Fruit fly (Drosophila melanogaster) S2 (cell line): ENCODE data around the gene Cpsf6.

Source experiments
- CG8478 ChIP-seq: fragments of >200 bp; optimal IDR thresholded peaks from 2 replicates; lab custom pipeline; 2018
- CTCF ChIP-seq, 2 experiments: fragments of >200 bp; optimal IDR thresholded peaks; 2 replicates each; lab custom pipeline; 2018

Gene Cpsf6

dm6 chr3L:8333574-8333973 is 18.3 kb upstream of the Cpsf6 start:
- no peak for TF ChIP-seq CG8478

- TF ChIP-seq CTCF (optimal IDR thresholded peaks at IDR 0.05; lab: Kevin White, UChicago) (no peak), CG8478 (no peak)
These were observed 16.1 kb upstream of the Cpsf6 start for dm6 chr3L:8331414-8331813.

dm6 chr3L:8329005-8329404 is 13.7 kb upstream of the Cpsf6 start:
- TF ChIP-seq CTCF (optimal IDR thresholded peaks at IDR 0.05; lab: Kevin White, UChicago) (no peak), CG8478 (no peak)

dm6 chr3L:8328283-8328682 is 13.0 kb upstream of the Cpsf6 start, which contains the start of gene CG34462:
TSS of gene CG34462 (plus strand) at chr3L:8328583.
- TF ChIP-seq CG8478: no peak
- no peak for TF ChIP-seq CTCF (optimal IDR thresholded peaks at IDR 0.05; lab: Kevin White, UChicago)

DNA sequence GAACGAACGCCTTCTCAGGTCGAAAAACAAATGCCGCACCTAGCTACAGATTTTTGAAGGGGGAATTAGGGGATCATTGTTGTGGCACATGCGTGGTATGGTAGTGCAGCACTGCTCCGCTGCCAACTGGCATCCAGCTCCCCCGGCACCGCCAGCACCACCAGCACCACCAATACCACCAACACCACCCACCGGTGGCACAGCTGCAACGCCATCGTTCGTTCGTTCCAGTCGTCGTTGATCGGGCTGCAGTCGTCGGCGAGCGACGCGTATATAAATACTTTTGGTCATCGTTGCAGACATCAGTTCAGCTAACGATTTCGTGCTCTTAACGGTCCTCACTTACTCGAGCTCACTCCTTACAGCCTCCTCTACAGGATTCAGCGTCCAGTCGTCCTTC is 10.3 kb upstream of the Cpsf6 start, which contains the start of gene CG34461:
CG34461 (plus strand) TSS at position 301 of the 400 bp plus-strand sequence.
- TF ChIP-seq CG8478 (no peak), CTCF (optimal IDR thresholded peaks at IDR 0.05; lab: Kevin White, UChicago) (no peak)

DNA sequence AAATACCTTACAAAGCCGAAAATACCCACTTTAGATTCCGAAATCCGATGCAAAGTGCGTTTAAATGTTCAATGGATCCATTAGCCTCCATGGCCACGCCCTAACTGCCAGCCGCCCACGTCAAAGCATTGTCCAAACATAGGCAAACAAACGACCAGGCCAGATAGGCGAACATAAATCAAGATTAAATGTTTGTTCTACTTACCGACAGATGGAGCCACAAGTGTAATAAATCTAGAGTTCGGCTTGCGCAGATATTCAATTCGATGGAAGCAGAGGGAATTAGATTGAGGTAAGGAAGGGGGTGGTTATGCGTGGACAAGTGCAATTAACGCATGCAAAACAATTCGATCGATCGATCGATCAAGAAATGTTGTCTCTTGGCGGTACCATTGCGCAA is 8.5 kb upstream of the Cpsf6 start:
- TF ChIP-seq CG8478: no peak
- peak; percentile 69 to 78 for TF ChIP-seq CTCF (optimal IDR thresholded peaks at IDR 0.05; lab: Kevin White, UChicago)

- TF ChIP-seq CG8478 (no peak), CTCF (optimal IDR thresholded peaks at IDR 0.05; lab: Kevin White, UChicago) (no peak)
These were observed 5.0 kb upstream of the Cpsf6 start, which contains the start of gene CG13670 for dm6 chr3L:8320105-8320813. TSS of gene CG13670 (plus strand) at chr3L:8320763.

DNA sequence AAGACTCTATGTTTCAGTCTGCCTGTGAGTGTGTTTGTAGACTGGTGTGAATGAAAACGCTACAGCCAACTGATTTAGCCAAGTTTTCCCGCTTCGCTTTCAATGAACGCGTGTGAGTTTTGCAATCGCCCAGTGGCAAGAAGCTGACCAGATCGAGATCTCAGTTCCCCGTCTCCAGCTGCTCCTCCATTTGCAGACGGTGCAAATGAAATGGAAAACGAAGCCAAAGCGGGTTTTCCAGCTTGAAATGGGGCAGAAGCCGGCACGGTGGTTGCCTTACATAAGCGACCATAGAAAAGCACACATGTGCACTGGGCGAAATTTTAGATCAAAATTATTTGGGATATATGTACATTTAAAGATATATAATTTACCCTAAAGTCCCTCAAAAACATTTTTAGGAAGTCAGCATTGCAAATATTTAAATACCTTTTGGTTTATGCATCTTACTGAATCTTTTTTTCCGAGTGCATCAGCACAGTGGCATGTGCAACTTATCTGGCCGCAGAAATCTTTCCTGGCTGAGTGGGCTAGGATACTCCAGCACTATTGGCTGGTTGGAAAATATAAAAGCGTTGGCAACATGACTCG is 3.7 kb upstream of the Cpsf6 start, which contains the start of gene CG43059:
CG43059 (minus strand) TSS at position 51 of the 591 bp plus-strand sequence.
- TF ChIP-seq CG8478 (no peak), CTCF (optimal IDR thresholded peaks at IDR 0.05; lab: Kevin White, UChicago) (no peak)

DNA sequence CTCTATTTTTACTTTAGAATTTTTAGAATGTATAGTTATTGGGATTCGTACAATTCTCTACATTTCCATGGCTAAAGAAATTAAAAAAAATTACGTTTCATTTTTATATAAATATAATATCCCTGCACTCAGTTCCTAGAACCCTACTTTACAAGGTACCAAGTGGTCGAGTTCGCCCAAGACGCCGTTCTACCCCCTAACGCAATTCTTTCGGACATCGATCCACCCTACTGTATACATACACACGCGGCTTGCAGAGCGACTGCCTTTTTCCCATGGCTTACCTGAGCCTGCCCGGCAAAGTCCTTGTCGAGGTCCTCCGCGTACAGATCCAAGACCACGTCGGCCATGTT is 538 bp downstream of the Cpsf6 start:
- no peak for TF ChIP-seq CTCF (optimal IDR thresholded peaks at IDR 0.05; lab: Kevin White, UChicago)
- no peak for TF ChIP-seq CG8478

DNA sequence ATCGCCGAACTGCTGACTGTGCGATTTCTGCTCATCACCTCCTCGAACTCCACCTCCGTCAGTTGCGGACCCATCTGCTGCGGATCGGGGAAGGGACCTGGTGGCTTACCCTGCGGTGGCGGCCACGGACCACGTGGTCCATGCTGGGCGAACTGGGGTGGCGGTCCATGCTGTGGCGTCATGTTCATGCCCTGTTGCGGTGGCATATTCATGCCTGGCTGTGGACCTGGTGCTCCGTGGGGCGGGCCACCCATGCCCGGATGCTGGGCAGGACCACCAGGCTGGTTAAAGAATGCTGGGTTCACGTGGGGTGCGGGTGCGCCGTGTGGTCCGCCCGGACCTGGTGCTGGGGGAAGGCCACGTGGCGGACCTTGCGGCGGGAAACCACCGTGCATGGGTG is 3.0 kb downstream of the Cpsf6 start:
- TF ChIP-seq CG8478 (no peak), CTCF (optimal IDR thresholded peaks at IDR 0.05; lab: Kevin White, UChicago) (no peak)

DNA sequence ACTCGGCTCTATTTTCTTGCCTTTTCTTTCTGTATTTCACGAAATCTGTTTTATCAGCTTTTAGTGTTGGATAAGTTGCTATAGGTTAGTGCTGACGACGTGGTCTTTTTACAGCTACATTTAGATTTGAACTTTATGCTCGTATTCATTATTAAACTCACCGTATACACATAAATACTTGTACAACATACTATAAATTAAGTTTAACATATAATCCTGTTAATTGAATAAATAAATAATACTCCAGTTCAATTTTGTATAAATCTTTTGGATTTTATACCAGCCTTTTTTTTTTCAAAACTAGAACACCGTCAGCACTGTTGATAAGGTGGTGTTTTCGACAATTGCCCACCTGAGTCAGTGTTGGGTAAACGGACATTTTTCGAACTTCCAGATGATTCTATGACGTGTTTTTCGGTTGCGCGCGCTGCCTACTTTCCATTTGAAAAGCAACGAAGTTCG is 6.4 kb downstream of the Cpsf6 start, which contains the start of gene BI-1:
BI-1 (minus strand) TSS at position 51 of the 462 bp plus-strand sequence.
- TF ChIP-seq CG8478: no peak
- TF ChIP-seq CTCF (optimal IDR thresholded peaks at IDR 0.05; lab: Kevin White, UChicago): no peak

dm6 chr3L:8306880-8307279 is 8.4 kb downstream of the Cpsf6 start, which contains the start of gene Gr66a:
TSS of gene Gr66a (minus strand) at chr3L:8306980.
- no peak for TF ChIP-seq CG8478
- no peak for TF ChIP-seq CTCF (optimal IDR thresholded peaks at IDR 0.05; lab: Kevin White, UChicago)

DNA sequence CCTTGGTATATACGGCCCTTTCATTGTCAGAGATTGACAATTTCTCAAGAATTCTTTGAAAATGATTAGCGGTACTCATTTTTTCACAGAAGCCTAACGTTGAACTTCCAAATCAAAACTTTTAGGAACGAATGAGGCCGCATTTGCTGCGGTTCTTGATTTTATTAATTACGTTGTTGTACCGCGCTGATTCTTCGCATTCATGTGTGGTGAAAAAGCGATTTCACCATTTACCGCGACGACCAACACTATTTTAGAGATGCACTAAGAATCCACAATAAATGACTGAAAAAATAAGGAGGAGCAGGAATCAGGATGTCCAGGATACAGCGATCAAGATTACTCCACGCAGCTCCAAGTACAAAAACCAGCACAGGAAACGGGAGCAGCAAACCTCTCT is 11.4 kb downstream of the Cpsf6 start, which contains the start of the genes CG7194 and Sbp2:
CG7194 (minus strand) TSS at position 148 of the 400 bp plus-strand sequence.
Sbp2 (plus strand) TSS at position 246 of the 400 bp plus-strand sequence.
- no peak for TF ChIP-seq CG8478
- TF ChIP-seq CTCF (optimal IDR thresholded peaks at IDR 0.05; lab: Kevin White, UChicago): no peak

DNA sequence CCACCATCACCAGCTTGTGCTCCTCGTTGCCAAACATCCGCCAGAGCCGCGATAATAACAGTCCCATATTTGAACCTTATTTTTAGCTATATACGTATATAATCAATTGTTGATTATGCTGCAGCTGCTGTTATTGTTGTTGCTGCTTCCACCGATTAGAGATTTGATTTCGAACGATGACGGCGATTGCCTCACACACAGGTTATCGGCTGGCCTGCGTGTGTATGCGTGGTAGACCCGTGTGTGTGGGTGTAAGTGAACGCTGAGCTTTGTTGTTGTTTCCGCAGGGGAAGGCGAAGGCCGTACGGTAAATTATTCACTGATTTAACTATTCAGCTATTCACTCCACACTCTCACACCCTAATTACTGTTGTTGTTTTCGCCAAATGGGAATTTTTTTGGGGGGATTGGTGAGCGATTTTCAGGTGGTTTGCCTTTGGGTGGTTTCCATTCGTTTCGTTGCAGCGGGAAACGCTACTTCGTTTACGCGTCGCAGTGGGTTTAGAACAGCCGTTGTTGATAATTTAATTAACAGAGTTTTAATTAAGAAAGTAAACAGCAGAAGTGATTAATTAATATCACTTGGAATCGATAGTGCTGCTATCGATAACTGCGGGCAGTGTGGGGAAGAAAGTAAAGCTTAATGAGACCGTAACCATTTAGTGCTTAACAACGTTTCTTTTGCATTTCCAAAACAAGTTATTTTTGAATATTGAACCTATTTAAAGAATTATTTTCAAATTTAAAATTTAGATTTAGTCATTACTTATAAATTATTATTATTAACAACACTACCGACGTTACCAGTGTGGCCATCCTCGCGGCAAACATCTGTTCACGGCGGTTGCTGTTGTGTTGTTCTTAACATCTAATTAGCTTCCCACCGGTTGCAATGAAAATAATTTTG is 15.8 kb downstream of the Cpsf6 start, which contains the start of the genes Arl5 and CG13671:
Arl5 (minus strand) TSS at position 616 of the 907 bp plus-strand sequence.
CG13671 (plus strand) TSS at position 841 of the 907 bp plus-strand sequence.
- TF ChIP-seq CG8478: no peak
- no peak for TF ChIP-seq CTCF (optimal IDR thresholded peaks at IDR 0.05; lab: Kevin White, UChicago)

DNA sequence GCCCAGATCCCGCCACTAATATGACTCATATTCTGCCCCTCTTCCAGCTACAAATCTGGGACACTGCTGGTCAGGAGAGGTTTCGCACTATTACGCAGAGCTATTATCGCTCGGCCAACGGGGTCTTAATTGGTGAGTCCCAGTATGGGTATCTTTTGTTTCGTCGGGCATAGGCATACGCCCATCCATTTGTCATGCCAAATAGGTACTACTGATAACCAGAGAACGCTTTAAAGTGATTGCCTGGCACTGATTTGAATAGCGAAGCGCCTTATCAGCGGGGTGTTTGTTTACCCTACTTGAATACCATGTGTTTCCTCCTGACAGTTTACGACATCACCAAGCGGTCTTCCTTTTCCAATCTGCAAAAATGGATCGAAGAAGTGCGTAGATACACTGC is 17.8 kb downstream of the Cpsf6 start:
- TF ChIP-seq CTCF (optimal IDR thresholded peaks at IDR 0.05; lab: Kevin White, UChicago) (no peak), CG8478 (no peak)
